Worm (Caenorhabditis elegans) whole organism, L1 larva: Measurements from ENCODE around the gene F27D9.2.

Experiments
- C16A3.4 ChIP-seq: fragments of 150-350 bp; optimal IDR thresholded peaks from 2 replicates; lab custom pipeline; 2014; ENCODE audit warnings: missing biosample characterization, missing genetic modification characterization
- C34B4.2 ChIP-seq: sonication (generic microtip); optimal IDR thresholded peaks from 2 replicates; lab custom pipeline; 2017; ENCODE audit warnings: mild to moderate bottlenecking, missing genetic modification characterization, missing compliant biosample characterization
- alr-1 ChIP-seq: fragments of 200-800 bp; sonication (Bioruptor generic); optimal IDR thresholded peaks from 2 replicates; lab custom pipeline; 2018; ENCODE audit warnings: borderline replicate concordance, mild to moderate bottlenecking, missing genetic modification characterization, missing compliant biosample characterization
- aly-2 ChIP-seq: fragments of 150-350 bp; optimal IDR thresholded peaks from 2 replicates; lab custom pipeline; 2014; ENCODE audit warnings: missing biosample characterization, missing genetic modification characterization
- ama-1 ChIP-seq: fragments of 150-350 bp; optimal IDR thresholded peaks from 2 replicates; lab custom pipeline; 2014
- blmp-1 ChIP-seq: fragments of 150-350 bp; optimal IDR thresholded peaks from 2 replicates; lab custom pipeline; 2014; ENCODE audit warnings: missing biosample characterization, missing genetic modification characterization
- ces-1 ChIP-seq: fragments of 150-350 bp; optimal IDR thresholded peaks from 2 replicates; lab custom pipeline; 2014; ENCODE audit warnings: missing biosample characterization, missing genetic modification reagents, missing genetic modification characterization
- dsc-1 ChIP-seq: sonication (generic microtip); optimal IDR thresholded peaks from 2 replicates; lab custom pipeline; 2016; ENCODE audit warnings: mild to moderate bottlenecking, missing genetic modification characterization, missing compliant biosample characterization
- efl-1 ChIP-seq, 4 experiments: fragments of 150-350 bp; optimal IDR thresholded peaks in 3 of 4; peaks in 1 of 4; 1 replicate in 1 of 4; 2 replicates in 3 of 4; lab custom pipeline; 2014; ENCODE audit warnings: missing biosample characterization in 2 of 4, missing genetic modification characterization in 2 of 4, missing genetic modification reagents in 2 of 4
- efl-3 ChIP-seq: fragments of 200-800 bp; sonication (Bioruptor generic); optimal IDR thresholded peaks from 2 replicates; lab custom pipeline; 2018; ENCODE audit warnings: mild to moderate bottlenecking, missing genetic modification characterization, missing compliant biosample characterization
- egl-13 ChIP-seq: sonication (generic microtip); optimal IDR thresholded peaks from 2 replicates; lab custom pipeline; 2016; ENCODE audit warnings: missing genotype, missing genetic modification reagents, missing genetic modification characterization, missing compliant biosample characterization
- elt-2 ChIP-seq: sonication (generic microtip); optimal IDR thresholded peaks from 2 replicates; lab custom pipeline; 2016; ENCODE audit warnings: missing genetic modification characterization, mild to moderate bottlenecking, inconsistent platforms, missing compliant biosample characterization, missing genetic modification reagents
- elt-3 ChIP-seq, 6 experiments: fragments of 150-350 bp in 1 of 6; sonication (generic microtip); optimal IDR thresholded peaks; 2 replicates each; lab custom pipeline; 2017 to 2018; ENCODE audit warnings: missing biosample characterization in 6 of 6, missing genetic modification characterization in 6 of 6, inconsistent platforms in 1 of 6
- fkh-10 ChIP-seq: sonication (generic microtip); optimal IDR thresholded peaks from 2 replicates; lab custom pipeline; 2017; ENCODE audit warnings: missing biosample characterization, missing genetic modification reagents, missing genetic modification characterization
- fos-1 ChIP-seq: fragments of 150-350 bp; optimal IDR thresholded peaks from 2 replicates; lab custom pipeline; 2014; ENCODE audit warnings: missing biosample characterization, missing genetic modification characterization
- grh-1 ChIP-seq: fragments of 200-800 bp; sonication (Bioruptor generic); IDR thresholded peaks from 2 replicates; pipeline ENCODE4 v1.3.6; 2022; ENCODE audit warnings: missing genetic modification reagents, missing genetic modification characterization, missing compliant biosample characterization
- hlh-17 ChIP-seq: fragments of 200-800 bp; sonication (Bioruptor generic); optimal IDR thresholded peaks from 2 replicates; lab custom pipeline; 2018; ENCODE audit warnings: missing genetic modification characterization, mild to moderate bottlenecking, missing compliant biosample characterization, moderate library complexity, borderline replicate concordance
- hpl-2 ChIP-seq: fragments of 150-350 bp; optimal IDR thresholded peaks from 2 replicates; lab custom pipeline; 2014; ENCODE audit warnings: missing biosample characterization, missing genetic modification reagents, missing genetic modification characterization
- jun-1 ChIP-seq: fragments of 150-350 bp; optimal IDR thresholded peaks from 2 replicates; lab custom pipeline; 2014; ENCODE audit warnings: missing biosample characterization, missing genetic modification reagents, missing genetic modification characterization
- lin-35 ChIP-seq, 2 experiments: fragments of 150-350 bp; optimal IDR thresholded peaks; 2 replicates each; lab custom pipeline; 2014; ENCODE audit warnings: missing biosample characterization in 2 of 2, missing genetic modification characterization in 2 of 2, missing genetic modification reagents in 2 of 2
- lir-3 ChIP-seq: sonication (generic microtip); optimal IDR thresholded peaks from 2 replicates; lab custom pipeline; 2016; ENCODE audit warnings: mild to moderate bottlenecking, missing genetic modification characterization, moderate library complexity, missing compliant biosample characterization; ENCODE audit not compliant: poor library complexity
- lsy-2 ChIP-seq, 2 experiments: fragments of 150-350 bp; optimal IDR thresholded peaks; 2 replicates each; lab custom pipeline; 2014; ENCODE audit warnings: missing biosample characterization in 2 of 2, missing genetic modification characterization in 2 of 2
- nhr-237 ChIP-seq: fragments of 150-350 bp; optimal IDR thresholded peaks from 2 replicates; lab custom pipeline; 2014; ENCODE audit warnings: missing biosample characterization, missing genetic modification characterization
- nhr-71 ChIP-seq: sonication (generic microtip); optimal IDR thresholded peaks from 2 replicates; lab custom pipeline; 2016; ENCODE audit warnings: mild to moderate bottlenecking, missing genetic modification characterization, moderate library complexity, missing compliant biosample characterization
- nhr-76 ChIP-seq: sonication (generic microtip); optimal IDR thresholded peaks from 2 replicates; lab custom pipeline; 2017; ENCODE audit warnings: missing biosample characterization, missing genetic modification characterization
- nhr-77 ChIP-seq: fragments of 150-350 bp; optimal IDR thresholded peaks from 2 replicates; lab custom pipeline; 2014; ENCODE audit warnings: missing biosample characterization, missing genetic modification characterization
- nhr-84 ChIP-seq: sonication (generic microtip); optimal IDR thresholded peaks from 2 replicates; lab custom pipeline; 2017; ENCODE audit warnings: missing biosample characterization, missing genetic modification characterization
- nhr-85 ChIP-seq: sonication (generic microtip); peaks from one replicate; lab custom pipeline; 2016; ENCODE audit warnings: missing genetic modification characterization, inconsistent platforms, missing compliant biosample characterization
- pqm-1 ChIP-seq: sonication (generic microtip); optimal IDR thresholded peaks from 3 replicates; lab custom pipeline; 2017; ENCODE audit warnings: missing biosample characterization, missing genetic modification characterization
- rnt-1 ChIP-seq: sonication (generic microtip); optimal IDR thresholded peaks from 2 replicates; lab custom pipeline; 2016; ENCODE audit warnings: mild to moderate bottlenecking, missing genetic modification characterization, moderate library complexity, missing compliant biosample characterization
- snpc-4 ChIP-seq: fragments of 150-350 bp; optimal IDR thresholded peaks from 2 replicates; lab custom pipeline; 2014; ENCODE audit warnings: missing biosample characterization, missing genetic modification characterization
- sox-4 ChIP-seq: sonication (generic microtip); optimal IDR thresholded peaks from 2 replicates; lab custom pipeline; 2016; ENCODE audit warnings: missing genetic modification characterization, missing compliant biosample characterization
- swsn-7 ChIP-seq: sonication (generic microtip); optimal IDR thresholded peaks from 2 replicates; lab custom pipeline; 2016; ENCODE audit warnings: missing genetic modification characterization, missing compliant biosample characterization
- tbx-2 ChIP-seq: sonication (generic microtip); optimal IDR thresholded peaks from 2 replicates; lab custom pipeline; 2016; ENCODE audit warnings: missing genetic modification characterization, missing compliant biosample characterization
- unc-62 ChIP-seq: fragments of 150-350 bp; optimal IDR thresholded peaks from 2 replicates; lab custom pipeline; 2014; ENCODE audit warnings: missing biosample characterization, missing genetic modification reagents, missing genetic modification characterization
- unc-86 ChIP-seq: sonication (generic microtip); optimal IDR thresholded peaks from 2 replicates; lab custom pipeline; 2016; ENCODE audit warnings: missing genetic modification characterization, missing compliant biosample characterization
- vab-15 ChIP-seq: sonication (generic microtip); optimal IDR thresholded peaks from 2 replicates; lab custom pipeline; 2017; ENCODE audit warnings: missing genotype, mild to moderate bottlenecking, missing genetic modification characterization, missing compliant biosample characterization
- xbp-1 ChIP-seq: sonication (generic microtip); optimal IDR thresholded peaks from 2 replicates; lab custom pipeline; 2016; ENCODE audit warnings: missing genetic modification characterization, missing compliant biosample characterization
- zag-1 ChIP-seq: fragments of 150-350 bp; optimal IDR thresholded peaks from 2 replicates; lab custom pipeline; 2014; ENCODE audit warnings: missing biosample characterization, missing genetic modification characterization
- zip-4 ChIP-seq: fragments of 200-800 bp; sonication (Bioruptor generic); optimal IDR thresholded peaks from 2 replicates; lab custom pipeline; 2018; ENCODE audit warnings: mild to moderate bottlenecking, missing genetic modification characterization, moderate library complexity, missing compliant biosample characterization

Gene F27D9.2

ce11 chrX:7640811-7641210 lies 32.0 kb upstream of the F27D9.2 start:
- TF ChIP-seq nhr-85 (tag; lab: Kevin White, UChicago) (no peak), dsc-1 (tag; lab: Kevin White, UChicago) (no peak), lsy-2 (tag; optimal IDR thresholded peaks at IDR 0.05; lab: Kevin White, UChicago) (no peak), unc-62 (GFP tag; lab: Kevin White, UChicago) (no peak), nhr-77 (tag; lab: Kevin White, UChicago) (no peak), hpl-2 (GFP tag; lab: Kevin White, UChicago) (no peak), unc-86 (tag; lab: Kevin White, UChicago) (no peak), nhr-84 (no peak), swsn-7 (no peak), fkh-10 (GFP tag; lab: Kevin White, UChicago) (no peak), vab-15 (tag; lab: Kevin White, UChicago) (no peak), aly-2 (tag; lab: Kevin White, UChicago) (no peak), jun-1 (tag; lab: Kevin White, UChicago) (no peak), xbp-1 (no peak), ces-1 (no peak), elt-2 (no peak), grh-1 (GFP tag; lab: Robert Waterston, UW) (no peak), efl-3 (GFP tag; lab: Kevin White, UChicago) (no peak)

- TF ChIP-seq grh-1 (GFP tag; lab: Robert Waterston, UW) (no peak), efl-1 (optimal IDR thresholded peaks at IDR 0.05; lab: Kevin White, UChicago) (no peak), efl-1 (GFP tag; optimal IDR thresholded peaks at IDR 0.05 in 1 of 2; lab: Kevin White, UChicago) (no peak), blmp-1 (no peak), alr-1 (tag; lab: Kevin White, UChicago) (no peak), unc-62 (GFP tag; lab: Kevin White, UChicago) (no peak), swsn-7 (no peak), vab-15 (tag; lab: Kevin White, UChicago) (no peak), dsc-1 (tag; lab: Kevin White, UChicago) (no peak), hpl-2 (GFP tag; lab: Kevin White, UChicago) (no peak), ces-1 (no peak), ama-1 (lab: Kevin White, UChicago) (no peak), zip-4 (no peak)
These were observed 27.5 kb upstream of the F27D9.2 start, which contains the start of gene F26A10.2 for ce11 chrX:7645313-7645712. Gene F26A10.2 (minus strand): TSS chrX:7645413.

- TF ChIP-seq elt-3 (tag; optimal IDR thresholded peaks at IDR 0.05; lab: Kevin White, UChicago) (no peak), zip-4 (no peak), lir-3 (tag; lab: Kevin White, UChicago) (no peak), C34B4.2 (tag; lab: Kevin White, UChicago) (no peak), nhr-71 (tag; lab: Kevin White, UChicago) (no peak), lin-35 (GFP tag; optimal IDR thresholded peaks at IDR 0.05; lab: Kevin White, UChicago) (no peak), sox-4 (no peak), unc-62 (GFP tag; lab: Kevin White, UChicago) (no peak)
These were observed 21.4 kb upstream of the F27D9.2 start for ce11 chrX:7651219-7651958.

- TF ChIP-seq fos-1 (no peak), nhr-76 (no peak), nhr-237 (tag; lab: Kevin White, UChicago) (no peak), C16A3.4 (tag; lab: Kevin White, UChicago) (no peak), tbx-2 (tag; lab: Kevin White, UChicago) (no peak), zag-1 (no peak), snpc-4 (tag; lab: Kevin White, UChicago) (no peak), pqm-1 (no peak), hlh-17 (GFP tag; lab: Kevin White, UChicago) (no peak), rnt-1 (tag; lab: Kevin White, UChicago) (no peak), egl-13 (no peak), zip-4 (no peak)
- TF ChIP-seq, all 84 proteins: peak for 0
These were observed 20.5 kb upstream of the F27D9.2 start for ce11 chrX:7652308-7652707.
